Worm (Caenorhabditis elegans) whole organism, L1 larva: ENCODE results near the gene ZK596.3.

Source experiments
- C16A3.4 ChIP-seq: fragments of 150-350 bp; optimal IDR thresholded peaks from 2 replicates; lab custom pipeline; 2014; ENCODE audit warnings: missing biosample characterization, missing genetic modification characterization
- C34B4.2 ChIP-seq: sonication (generic microtip); optimal IDR thresholded peaks from 2 replicates; lab custom pipeline; 2017; ENCODE audit warnings: mild to moderate bottlenecking, missing genetic modification characterization, missing compliant biosample characterization
- aly-2 ChIP-seq: fragments of 150-350 bp; optimal IDR thresholded peaks from 2 replicates; lab custom pipeline; 2014; ENCODE audit warnings: missing biosample characterization, missing genetic modification characterization
- ama-1 ChIP-seq: fragments of 150-350 bp; optimal IDR thresholded peaks from 2 replicates; lab custom pipeline; 2014
- blmp-1 ChIP-seq: fragments of 150-350 bp; optimal IDR thresholded peaks from 2 replicates; lab custom pipeline; 2014; ENCODE audit warnings: missing biosample characterization, missing genetic modification characterization
- ceh-63 ChIP-seq: fragments of 200-800 bp; sonication (Bioruptor generic); optimal IDR thresholded peaks from 2 replicates; lab custom pipeline; 2018; ENCODE audit warnings: mild to moderate bottlenecking, missing genetic modification characterization, missing compliant biosample characterization
- ceh-88 ChIP-seq: fragments of 200-800 bp; sonication (Bioruptor generic); IDR thresholded peaks from 2 replicates; pipeline ENCODE4 v1.3.6; 2022; ENCODE audit warnings: missing genetic modification characterization, missing compliant biosample characterization
- dpl-1 ChIP-seq, 3 experiments: fragments of 150-350 bp in 2 of 3; sonication (generic microtip) in 1 of 3; optimal IDR thresholded peaks; 2 replicates each; lab custom pipeline; 2014 to 2017; ENCODE audit warnings: missing biosample characterization in 3 of 3, missing genetic modification characterization in 3 of 3, missing genetic modification reagents in 3 of 3
- efl-1 ChIP-seq, 4 experiments: fragments of 150-350 bp; optimal IDR thresholded peaks in 3 of 4; peaks in 1 of 4; 1 replicate in 1 of 4; 2 replicates in 3 of 4; lab custom pipeline; 2014; ENCODE audit warnings: missing biosample characterization in 2 of 4, missing genetic modification characterization in 2 of 4, missing genetic modification reagents in 2 of 4
- efl-3 ChIP-seq: fragments of 200-800 bp; sonication (Bioruptor generic); optimal IDR thresholded peaks from 2 replicates; lab custom pipeline; 2018; ENCODE audit warnings: mild to moderate bottlenecking, missing genetic modification characterization, missing compliant biosample characterization
- elt-2 ChIP-seq: sonication (generic microtip); optimal IDR thresholded peaks from 2 replicates; lab custom pipeline; 2016; ENCODE audit warnings: missing genetic modification characterization, mild to moderate bottlenecking, inconsistent platforms, missing compliant biosample characterization, missing genetic modification reagents
- elt-3 ChIP-seq, 6 experiments: fragments of 150-350 bp in 1 of 6; sonication (generic microtip); optimal IDR thresholded peaks; 2 replicates each; lab custom pipeline; 2017 to 2018; ENCODE audit warnings: missing biosample characterization in 6 of 6, missing genetic modification characterization in 6 of 6, inconsistent platforms in 1 of 6
- ets-5 ChIP-seq: fragments of 200-800 bp; sonication (Bioruptor generic); IDR thresholded peaks from 2 replicates; pipeline ENCODE4 v1.3.6; 2022; ENCODE audit warnings: missing genetic modification characterization, missing compliant biosample characterization
- lin-13 ChIP-seq: fragments of 150-350 bp; optimal IDR thresholded peaks from 2 replicates; lab custom pipeline; 2014; ENCODE audit warnings: missing biosample characterization, missing genetic modification reagents, missing genetic modification characterization
- lin-14 ChIP-seq: fragments of 200-800 bp; sonication (Bioruptor generic); optimal IDR thresholded peaks from 2 replicates; lab custom pipeline; 2018; ENCODE audit warnings: mild to moderate bottlenecking, missing genetic modification characterization, moderate library complexity, missing compliant biosample characterization
- lin-15B ChIP-seq: fragments of 150-350 bp; sonication (generic microtip); optimal IDR thresholded peaks from 3 replicates; lab custom pipeline; 2014; ENCODE audit warnings: missing biosample characterization, missing genetic modification characterization
- lin-35 ChIP-seq, 2 experiments: fragments of 150-350 bp; optimal IDR thresholded peaks; 2 replicates each; lab custom pipeline; 2014; ENCODE audit warnings: missing biosample characterization in 2 of 2, missing genetic modification characterization in 2 of 2, missing genetic modification reagents in 2 of 2
- lsy-2 ChIP-seq, 2 experiments: fragments of 150-350 bp; optimal IDR thresholded peaks; 2 replicates each; lab custom pipeline; 2014; ENCODE audit warnings: missing biosample characterization in 2 of 2, missing genetic modification characterization in 2 of 2
- mab-9 ChIP-seq: fragments of 200-800 bp; sonication (Bioruptor generic); IDR thresholded peaks from 2 replicates; pipeline ENCODE4 v1.3.6; 2022; ENCODE audit warnings: missing genetic modification reagents, missing genetic modification characterization, missing compliant biosample characterization
- mdl-1 ChIP-seq, 2 experiments: fragments of 150-350 bp; optimal IDR thresholded peaks; 2 replicates each; lab custom pipeline; 2014 to 2017; ENCODE audit warnings: missing biosample characterization in 2 of 2, missing genetic modification characterization in 2 of 2, inconsistent platforms in 1 of 2
- mep-1 ChIP-seq: fragments of 150-350 bp; optimal IDR thresholded peaks from 2 replicates; lab custom pipeline; 2014; ENCODE audit warnings: missing biosample characterization, missing genetic modification characterization
- nhr-12 ChIP-seq: sonication (generic microtip); optimal IDR thresholded peaks from 2 replicates; lab custom pipeline; 2017; ENCODE audit warnings: missing biosample characterization, missing genetic modification characterization
- nhr-237 ChIP-seq: fragments of 150-350 bp; optimal IDR thresholded peaks from 2 replicates; lab custom pipeline; 2014; ENCODE audit warnings: missing biosample characterization, missing genetic modification characterization
- nhr-28 ChIP-seq: fragments of 150-350 bp; optimal IDR thresholded peaks from 2 replicates; lab custom pipeline; 2014; ENCODE audit warnings: missing biosample characterization, missing genetic modification characterization
- nhr-77 ChIP-seq: fragments of 150-350 bp; optimal IDR thresholded peaks from 2 replicates; lab custom pipeline; 2014; ENCODE audit warnings: missing biosample characterization, missing genetic modification characterization
- pax-3 ChIP-seq: fragments of 200-800 bp; sonication (Bioruptor generic); optimal IDR thresholded peaks from 2 replicates; lab custom pipeline; 2018; ENCODE audit warnings: mild to moderate bottlenecking, missing genetic modification characterization, moderate library complexity, missing compliant biosample characterization
- rnt-1 ChIP-seq: sonication (generic microtip); optimal IDR thresholded peaks from 2 replicates; lab custom pipeline; 2016; ENCODE audit warnings: mild to moderate bottlenecking, missing genetic modification characterization, moderate library complexity, missing compliant biosample characterization
- skn-1 ChIP-seq: fragments of 150-350 bp; optimal IDR thresholded peaks from 2 replicates; lab custom pipeline; 2014; ENCODE audit warnings: missing biosample characterization, missing genetic modification characterization
- snpc-4 ChIP-seq: fragments of 150-350 bp; optimal IDR thresholded peaks from 2 replicates; lab custom pipeline; 2014; ENCODE audit warnings: missing biosample characterization, missing genetic modification characterization
- snu-23 ChIP-seq: sonication (generic microtip); optimal IDR thresholded peaks from 2 replicates; lab custom pipeline; 2016; ENCODE audit warnings: missing genetic modification characterization, missing compliant biosample characterization
- sup-37 ChIP-seq: fragments of 200-800 bp; sonication (Bioruptor generic); optimal IDR thresholded peaks from 2 replicates; lab custom pipeline; 2018; ENCODE audit warnings: mild to moderate bottlenecking, missing genetic modification characterization, missing compliant biosample characterization
- tlp-1 ChIP-seq: fragments of 150-350 bp; optimal IDR thresholded peaks from 2 replicates; lab custom pipeline; 2014; ENCODE audit warnings: missing biosample characterization, missing genetic modification characterization
- zip-4 ChIP-seq: fragments of 200-800 bp; sonication (Bioruptor generic); optimal IDR thresholded peaks from 2 replicates; lab custom pipeline; 2018; ENCODE audit warnings: mild to moderate bottlenecking, missing genetic modification characterization, moderate library complexity, missing compliant biosample characterization
- ztf-4 ChIP-seq: fragments of 150-350 bp; optimal IDR thresholded peaks from 2 replicates; lab custom pipeline; 2014; ENCODE audit warnings: missing biosample characterization, missing genetic modification characterization

Gene ZK596.3

DNA sequence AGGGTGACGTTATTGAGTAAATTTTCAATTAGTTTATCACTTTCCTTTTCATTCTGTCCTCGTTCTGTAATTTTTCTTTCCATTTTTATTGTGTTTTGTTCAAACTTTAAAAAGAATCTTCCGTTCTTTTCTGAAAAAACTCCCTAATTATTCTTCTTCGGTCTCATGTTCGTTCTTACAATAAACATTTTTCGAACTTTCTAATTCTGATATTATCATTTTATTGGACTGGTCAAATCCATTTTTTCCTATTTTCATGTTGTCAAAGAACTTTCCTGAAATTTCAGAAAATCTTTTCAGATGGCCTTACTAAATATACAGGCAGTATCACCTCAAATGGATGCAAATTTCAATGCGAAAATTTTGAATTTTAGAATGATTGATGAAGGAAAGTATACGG, 40.2 kb downstream of the ZK596.3 start, which contains the start of gene nish-1 (continued):
- TF ChIP-seq lin-15B (tag; lab: Kevin White, UChicago) (no peak), efl-1 (optimal IDR thresholded peaks at IDR 0.05; lab: Kevin White, UChicago) (no peak), efl-1 (GFP tag; optimal IDR thresholded peaks at IDR 0.05 in 1 of 2; lab: Kevin White, UChicago) (no peak), C34B4.2 (tag; lab: Kevin White, UChicago) (no peak), nhr-28 (tag; lab: Kevin White, UChicago) (no peak)

DNA sequence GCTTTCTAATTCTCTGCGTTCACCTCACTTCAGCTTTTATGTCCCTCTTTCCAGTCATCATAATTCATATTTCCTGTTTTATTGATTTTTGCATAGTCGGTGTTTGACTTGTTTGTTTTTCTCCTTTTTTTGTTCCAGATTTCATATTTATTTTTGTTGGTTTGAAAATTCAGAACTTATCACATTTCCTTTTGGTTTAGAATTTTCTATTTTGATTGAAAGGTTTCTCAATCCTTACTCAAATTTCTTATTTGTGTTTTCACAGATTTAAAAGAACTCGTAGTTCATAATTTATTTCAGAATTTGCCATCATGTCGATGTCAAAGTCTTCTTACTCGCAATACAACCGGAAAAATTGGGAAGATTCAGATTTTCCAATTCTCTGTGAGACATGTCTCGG, 43.1 kb downstream of the ZK596.3 start, which contains the start of gene rbm-22:
TSS of gene rbm-22 (plus strand) at position 301 of the 400 bp plus-strand sequence.
- no peak for TF ChIP-seq snpc-4 (tag; lab: Kevin White, UChicago)
- TF ChIP-seq efl-1 (optimal IDR thresholded peaks at IDR 0.05; lab: Kevin White, UChicago), result no peak
- TF ChIP-seq efl-1 (GFP tag; optimal IDR thresholded peaks at IDR 0.05 in 1 of 2; lab: Kevin White, UChicago), result peak in 1 of 2 experiments; percentile 41
- TF ChIP-seq, all 84 proteins: peak for 1

- TF ChIP-seq mep-1, result peak; percentile 2
- peak; percentile 55 for TF ChIP-seq skn-1 (tag; lab: Kevin White, UChicago)
- peak; percentile 56 for TF ChIP-seq lin-14 (GFP tag; lab: Kevin White, UChicago)
- TF ChIP-seq C16A3.4 (tag; lab: Kevin White, UChicago), result peak; percentile 37
- TF ChIP-seq mdl-1 (tag; optimal IDR thresholded peaks at IDR 0.05; lab: Kevin White, UChicago), result peak in 1 of 2 experiments; percentile 61
- TF ChIP-seq lin-35 (GFP tag; optimal IDR thresholded peaks at IDR 0.05; lab: Kevin White, UChicago), result peak; percentile 24 to 58
- no peak for TF ChIP-seq ceh-63 (GFP tag; lab: Kevin White, UChicago)
- TF ChIP-seq mab-9, result no peak
- peak; percentile 43 for TF ChIP-seq blmp-1 (tag; lab: Kevin White, UChicago)
- TF ChIP-seq ama-1 (lab: Kevin White, UChicago), result no peak
- peak; percentile 29 for TF ChIP-seq snu-23 (GFP tag; lab: Kevin White, UChicago)
- no peak for TF ChIP-seq ceh-88 (GFP tag; lab: Robert Waterston, UW)
- TF ChIP-seq lin-13, result no peak
- TF ChIP-seq ztf-4, result no peak
- TF ChIP-seq efl-3 (GFP tag; lab: Kevin White, UChicago), result no peak
- TF ChIP-seq nhr-237 (tag; lab: Kevin White, UChicago), result no peak
- TF ChIP-seq rnt-1 (tag; lab: Kevin White, UChicago), result no peak
- TF ChIP-seq efl-1 (optimal IDR thresholded peaks at IDR 0.05; lab: Kevin White, UChicago), result peak in 1 of 2 experiments; percentile 34
- peak in 1 of 2 experiments; percentile 22 for TF ChIP-seq efl-1 (GFP tag; optimal IDR thresholded peaks at IDR 0.05 in 1 of 2; lab: Kevin White, UChicago)
- TF ChIP-seq tlp-1, result no peak
- peak in 1 of 2 experiments; percentile 52 for TF ChIP-seq lsy-2 (tag; optimal IDR thresholded peaks at IDR 0.05; lab: Kevin White, UChicago)
- TF ChIP-seq aly-2 (tag; lab: Kevin White, UChicago), result no peak
- no peak for TF ChIP-seq ets-5 (GFP tag; lab: Robert Waterston, UW)
- TF ChIP-seq sup-37, result no peak
- TF ChIP-seq nhr-77 (tag; lab: Kevin White, UChicago), result no peak
- no peak for TF ChIP-seq elt-2 (tag; lab: Kevin White, UChicago)
- TF ChIP-seq zip-4 (GFP tag; lab: Kevin White, UChicago), result no peak
- peak in 1 of 6 experiments; percentile 41 for TF ChIP-seq elt-3 (tag; optimal IDR thresholded peaks at IDR 0.05; lab: Kevin White, UChicago)
- TF ChIP-seq dpl-1 (GFP tag; optimal IDR thresholded peaks at IDR 0.05; lab: Kevin White, UChicago), result peak; percentile 8 to 32 (median 13)
- TF ChIP-seq nhr-12, result no peak
Observed at ce11 chrIV:10858300-10859016, 45.7 kb downstream of the ZK596.3 start, which contains the start of the genes T11G6.2 and hars-1. T11G6.2 (minus strand) TSS chrIV:10858496. hars-1 (plus strand) TSS chrIV:10858957.

- no peak for TF ChIP-seq pax-3
Observed at ce11 chrIV:10855946-10856345, 48.2 kb downstream of the ZK596.3 start.
